Worm (Caenorhabditis elegans) whole organism, L1 larva: ENCODE measurements around the gene sago-1.

Experiments
- egl-27 ChIP-seq, 2 experiments: fragments of 150-350 bp in 1 of 2; sonication (generic microtip); optimal IDR thresholded peaks; 3 replicates each; lab custom pipeline; 2017 to 2018; ENCODE audit warnings: missing biosample characterization in 2 of 2, missing genetic modification characterization in 2 of 2, missing genetic modification reagents in 2 of 2
- elt-2 ChIP-seq: sonication (generic microtip); optimal IDR thresholded peaks from 2 replicates; lab custom pipeline; 2016; ENCODE audit warnings: missing genetic modification characterization, mild to moderate bottlenecking, inconsistent platforms, missing compliant biosample characterization, missing genetic modification reagents
- mdl-1 ChIP-seq, 2 experiments: fragments of 150-350 bp; optimal IDR thresholded peaks; 2 replicates each; lab custom pipeline; 2014 to 2017; ENCODE audit warnings: missing biosample characterization in 2 of 2, missing genetic modification characterization in 2 of 2, inconsistent platforms in 1 of 2
- nhr-12 ChIP-seq: sonication (generic microtip); optimal IDR thresholded peaks from 2 replicates; lab custom pipeline; 2017; ENCODE audit warnings: missing biosample characterization, missing genetic modification characterization
- nhr-237 ChIP-seq: fragments of 150-350 bp; optimal IDR thresholded peaks from 2 replicates; lab custom pipeline; 2014; ENCODE audit warnings: missing biosample characterization, missing genetic modification characterization
- nhr-76 ChIP-seq: sonication (generic microtip); optimal IDR thresholded peaks from 2 replicates; lab custom pipeline; 2017; ENCODE audit warnings: missing biosample characterization, missing genetic modification characterization
- nhr-85 ChIP-seq: sonication (generic microtip); peaks from one replicate; lab custom pipeline; 2016; ENCODE audit warnings: missing genetic modification characterization, inconsistent platforms, missing compliant biosample characterization
- snpc-4 ChIP-seq: fragments of 150-350 bp; optimal IDR thresholded peaks from 2 replicates; lab custom pipeline; 2014; ENCODE audit warnings: missing biosample characterization, missing genetic modification characterization
- sox-4 ChIP-seq: sonication (generic microtip); optimal IDR thresholded peaks from 2 replicates; lab custom pipeline; 2016; ENCODE audit warnings: missing genetic modification characterization, missing compliant biosample characterization
- tbx-2 ChIP-seq: sonication (generic microtip); optimal IDR thresholded peaks from 2 replicates; lab custom pipeline; 2016; ENCODE audit warnings: missing genetic modification characterization, missing compliant biosample characterization
- unc-62 ChIP-seq: fragments of 150-350 bp; optimal IDR thresholded peaks from 2 replicates; lab custom pipeline; 2014; ENCODE audit warnings: missing biosample characterization, missing genetic modification reagents, missing genetic modification characterization
- unc-86 ChIP-seq: sonication (generic microtip); optimal IDR thresholded peaks from 2 replicates; lab custom pipeline; 2016; ENCODE audit warnings: missing genetic modification characterization, missing compliant biosample characterization

DNA sequence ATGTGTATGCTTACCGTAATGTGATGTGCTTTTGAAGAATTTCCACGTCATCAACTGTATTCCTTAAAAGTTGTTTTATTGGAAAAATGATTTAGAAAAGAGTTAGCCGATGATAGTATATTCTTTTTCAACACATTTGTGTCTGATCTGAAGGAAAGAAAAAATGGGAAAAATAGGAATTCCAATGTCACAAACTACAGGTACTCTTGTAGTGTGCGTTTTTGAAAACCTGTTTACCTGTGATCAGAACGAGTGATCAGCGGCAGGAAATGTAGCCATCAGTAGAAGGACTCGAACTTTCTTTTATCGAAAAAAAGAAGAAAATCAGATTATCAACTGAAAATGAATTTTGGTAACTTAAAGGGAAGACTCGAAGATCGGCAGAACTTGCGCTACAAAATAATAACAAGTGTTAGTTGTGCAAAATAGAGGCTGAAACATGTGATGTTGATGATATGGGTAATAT lies 18.2 kb downstream of the sago-1 start, which contains the start of gene T28C12.15:
- no peak for TF ChIP-seq nhr-76 (tag; lab: Kevin White, UChicago)
- TF ChIP-seq snpc-4 (tag; lab: Kevin White, UChicago), result no peak
- no peak for TF ChIP-seq mdl-1 (tag; optimal IDR thresholded peaks at IDR 0.05; lab: Kevin White, UChicago)
- TF ChIP-seq unc-62 (GFP tag; lab: Kevin White, UChicago), result no peak
- TF ChIP-seq sox-4 (tag; lab: Kevin White, UChicago), result no peak
- no peak for TF ChIP-seq elt-2 (tag; lab: Kevin White, UChicago)
- no peak for TF ChIP-seq unc-86 (tag; lab: Kevin White, UChicago)
- no peak for TF ChIP-seq egl-27 (tag; optimal IDR thresholded peaks at IDR 0.05; lab: Kevin White, UChicago)
- TF ChIP-seq nhr-12 (tag; lab: Kevin White, UChicago), result no peak
- peak; percentile 78 for TF ChIP-seq nhr-85 (tag; lab: Kevin White, UChicago)
- no peak for TF ChIP-seq tbx-2 (tag; lab: Kevin White, UChicago)
- TF ChIP-seq nhr-237 (tag; lab: Kevin White, UChicago), result no peak
